Worm (Caenorhabditis elegans) whole organism, early embryonic: Measurements from ENCODE around the gene unc-62.

Experiments
- aly-1 ChIP-seq: sonication (generic microtip); optimal IDR thresholded peaks from 2 replicates; lab custom pipeline; 2016; ENCODE audit warnings: missing genetic modification characterization, missing compliant biosample characterization
- ama-1 ChIP-seq: fragments of 150-350 bp; optimal IDR thresholded peaks from 2 replicates; lab custom pipeline; 2014
- ceh-36 ChIP-seq: sonication (generic microtip); optimal IDR thresholded peaks from 2 replicates; lab custom pipeline; 2016; ENCODE audit warnings: missing genetic modification characterization, inconsistent platforms, missing compliant biosample characterization
- flt-1 ChIP-seq: fragments of 200-800 bp; sonication (Bioruptor generic); IDR thresholded peaks from 2 replicates; pipeline ENCODE4 v1.3.6; 2022; ENCODE audit warnings: missing genetic modification characterization, missing compliant biosample characterization
- hmg-4 ChIP-seq: fragments of 200-800 bp; sonication (Bioruptor generic); optimal IDR thresholded peaks from 2 replicates; lab custom pipeline; 2018; ENCODE audit warnings: mild to moderate bottlenecking, missing genetic modification characterization, missing compliant biosample characterization
- hnd-1 ChIP-seq: sonication (generic microtip); optimal IDR thresholded peaks from 2 replicates; lab custom pipeline; 2016; ENCODE audit warnings: missing genetic modification characterization, missing compliant biosample characterization
- tbx-11 ChIP-seq: fragments of 200-800 bp; sonication (Bioruptor generic); IDR thresholded peaks from 2 replicates; pipeline ENCODE4 v1.3.6; 2022; ENCODE audit warnings: missing genetic modification characterization, missing compliant biosample characterization
- tra-4 ChIP-seq: sonication (generic microtip); optimal IDR thresholded peaks from 2 replicates; lab custom pipeline; 2017; ENCODE audit warnings: missing genetic modification characterization, missing compliant biosample characterization

DNA sequence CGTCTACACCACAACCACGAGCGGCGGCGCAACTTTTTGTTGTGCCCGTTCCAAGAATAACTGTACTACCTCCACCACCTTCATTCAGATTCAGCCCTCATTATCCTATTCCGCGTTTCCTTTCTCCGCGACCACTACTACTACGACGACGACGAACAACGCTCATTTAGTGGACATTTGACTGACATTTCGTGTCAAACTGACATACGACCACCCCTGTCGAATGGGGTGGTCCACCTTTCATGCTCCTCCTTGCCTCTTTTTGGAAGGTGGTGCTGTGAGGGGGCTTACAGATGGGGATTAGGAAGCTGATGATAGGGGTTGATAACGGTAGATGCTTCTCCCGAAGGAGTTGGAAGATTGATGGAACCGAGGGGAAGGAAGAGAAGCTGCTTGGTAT lies 9.9 kb downstream of the unc-62 start:
- no peak for TF ChIP-seq ama-1
- peak; percentile 13 for TF ChIP-seq ceh-36 (tag; lab: Kevin White, UChicago)
- no peak for TF ChIP-seq aly-1
- TF ChIP-seq hmg-4 (GFP tag; lab: Kevin White, UChicago), result no peak
- no peak for TF ChIP-seq hnd-1 (tag; lab: Kevin White, UChicago)
- TF ChIP-seq tbx-11 (GFP tag; lab: Robert Waterston, UW), result no peak
- no peak for TF ChIP-seq tra-4
- TF ChIP-seq flt-1 (GFP tag; lab: Robert Waterston, UW), result no peak
